Worm (Caenorhabditis elegans) whole organism, young adult: ENCODE measurements around the gene R10E11.6.

Experiments used
- D2030.7 ChIP-seq: fragments of 200-800 bp; sonication (Bioruptor generic); IDR thresholded peaks from 2 replicates; pipeline ENCODE4 v1.3.6; 2022; ENCODE audit warnings: missing genetic modification reagents, missing genetic modification characterization, missing compliant biosample characterization
- F49E8.2 ChIP-seq: sonication (generic microtip); optimal IDR thresholded peaks from 3 replicates; lab custom pipeline; 2017; ENCODE audit warnings: missing genetic modification characterization, mild to moderate bottlenecking, missing compliant biosample characterization, antibody characterized with exemption, moderate library complexity; ENCODE audit not compliant: insufficient read depth
- F55B11.4 ChIP-seq: sonication (generic microtip); optimal IDR thresholded peaks from 2 replicates; lab custom pipeline; 2016; ENCODE audit warnings: missing compliant biosample characterization, missing genetic modification characterization, borderline replicate concordance; ENCODE audit not compliant: insufficient read depth
- F57A8.1 ChIP-seq: fragments of 200-800 bp; sonication (Bioruptor generic); optimal IDR thresholded peaks from 2 replicates; lab custom pipeline; 2018; ENCODE audit warnings: mild to moderate bottlenecking, missing genetic modification characterization, moderate library complexity, missing compliant biosample characterization
- die-1 ChIP-seq: sonication (generic microtip); optimal IDR thresholded peaks from 2 replicates; lab custom pipeline; 2016; ENCODE audit warnings: missing genotype, mild to moderate bottlenecking, missing genetic modification characterization, missing compliant biosample characterization
- dpl-1 ChIP-seq: fragments of 150-350 bp; optimal IDR thresholded peaks from 2 replicates; lab custom pipeline; 2014; ENCODE audit warnings: missing biosample characterization, missing genetic modification reagents, missing genetic modification characterization
- egl-18 ChIP-seq: fragments of 200-800 bp; sonication (Bioruptor generic); IDR thresholded peaks from 2 replicates; pipeline ENCODE4 v1.3.6; 2022; ENCODE audit warnings: missing genetic modification reagents, missing genetic modification characterization, missing compliant biosample characterization
- egl-44 ChIP-seq: fragments of 200-800 bp; sonication (Bioruptor generic); IDR thresholded peaks from 2 replicates; pipeline ENCODE4 v1.3.6; 2022; ENCODE audit warnings: missing genetic modification reagents, missing genetic modification characterization, missing compliant biosample characterization
- hlh-12 ChIP-seq: sonication (generic microtip); optimal IDR thresholded peaks from 2 replicates; lab custom pipeline; 2016; ENCODE audit warnings: missing genetic modification characterization, missing compliant biosample characterization
- lsy-27 ChIP-seq: sonication (generic microtip); optimal IDR thresholded peaks from 2 replicates; lab custom pipeline; 2017; ENCODE audit warnings: missing genetic modification characterization, mild to moderate bottlenecking, missing compliant biosample characterization, antibody characterized with exemption, missing genotype, borderline replicate concordance; ENCODE audit not compliant: insufficient read depth
- sdz-38 ChIP-seq: sonication (generic microtip); optimal IDR thresholded peaks from 2 replicates; lab custom pipeline; 2016; ENCODE audit warnings: missing genotype, missing genetic modification characterization, missing compliant biosample characterization
- tbp1 ChIP-seq: fragments of 200-800 bp; sonication (Bioruptor generic); optimal IDR thresholded peaks from 2 replicates; lab custom pipeline; 2018; ENCODE audit warnings: mild to moderate bottlenecking, missing genetic modification characterization, missing compliant biosample characterization
- unc-62 ChIP-seq: fragments of 150-350 bp; optimal IDR thresholded peaks from 2 replicates; lab custom pipeline; 2014; ENCODE audit warnings: missing biosample characterization, missing genetic modification reagents, missing genetic modification characterization

ce11 chrIII:9776323-9776722 lies 6.5 kb upstream of the R10E11.6 start, which contains the start of gene usp-46:
- TF ChIP-seq egl-18 (GFP tag; lab: Robert Waterston, UW) (no peak), D2030.7 (no peak), hlh-12 (tag; lab: Kevin White, UChicago) (no peak), tbp1 (GFP tag; lab: Kevin White, UChicago) (no peak), egl-44 (GFP tag; lab: Robert Waterston, UW) (no peak), F55B11.4 (tag; lab: Kevin White, UChicago) (no peak), lsy-27 (tag; lab: Kevin White, UChicago) (no peak), unc-62 (GFP tag; lab: Kevin White, UChicago) (no peak), die-1 (tag; lab: Kevin White, UChicago) (no peak), sdz-38 (tag; lab: Kevin White, UChicago) (no peak), dpl-1 (GFP tag; lab: Kevin White, UChicago) (no peak), F57A8.1 (GFP tag; lab: Kevin White, UChicago) (no peak), F49E8.2 (tag; lab: Kevin White, UChicago) (no peak)
